Fruit fly (Drosophila melanogaster) whole organism, embryonic: Measurements from ENCODE around the gene dock.

Experiments
- BEAF-32 ChIP-seq: fragments of 200-800 bp; sonication (Bioruptor generic); optimal IDR thresholded peaks from 3 replicates; lab custom pipeline; 2017; ENCODE audit warnings: missing biosample characterization, missing genetic modification characterization, mild to moderate bottlenecking, moderate library complexity, missing genetic modification reagents
- CG11247 ChIP-seq: fragments of 200-800 bp; sonication (Bioruptor generic); IDR thresholded peaks from 2 replicates; pipeline ENCODE4 v1.3.6; 2022; ENCODE audit warnings: missing biosample characterization, missing genetic modification characterization
- CG12744 ChIP-seq: fragments of 200-800 bp; sonication (Bioruptor generic); optimal IDR thresholded peaks from 2 replicates; lab custom pipeline; 2016; ENCODE audit warnings: missing biosample characterization, missing genetic modification characterization
- CG13775 ChIP-seq: fragments of 200-800 bp; sonication (Bioruptor generic); optimal IDR thresholded peaks from 3 replicates; lab custom pipeline; 2017; ENCODE audit warnings: missing biosample characterization, mild to moderate bottlenecking, missing genetic modification characterization
- CG15479 ChIP-seq: fragments of 200-800 bp; sonication (Bioruptor generic); optimal IDR thresholded peaks from 3 replicates; lab custom pipeline; 2019; ENCODE audit warnings: missing biosample characterization, mild to moderate bottlenecking, missing genetic modification characterization, moderate library complexity
- CG17568 ChIP-seq: fragments of 200-800 bp; sonication (Bioruptor generic); optimal IDR thresholded peaks from 2 replicates; lab custom pipeline; 2018; ENCODE audit warnings: missing biosample characterization, mild to moderate bottlenecking, missing genetic modification characterization, moderate library complexity
- CG17612 ChIP-seq: fragments of 200-800 bp; sonication (Bioruptor generic); IDR thresholded peaks from 2 replicates; pipeline ENCODE4 v1.3.6; 2022; ENCODE audit warnings: missing biosample characterization, missing genetic modification characterization
- CG17912 ChIP-seq: fragments of 200-800 bp; sonication (Bioruptor generic); optimal IDR thresholded peaks from 2 replicates; lab custom pipeline; 2018; ENCODE audit warnings: missing biosample characterization, mild to moderate bottlenecking, missing genetic modification characterization
- CG18764 ChIP-seq: fragments of 200-800 bp; sonication (Bioruptor generic); optimal IDR thresholded peaks from 3 replicates; lab custom pipeline; 2016; ENCODE audit warnings: missing biosample characterization, missing genetic modification characterization
- CG2875 ChIP-seq: fragments of 200-800 bp; sonication (Bioruptor generic); optimal IDR thresholded peaks from 2 replicates; lab custom pipeline; 2017; ENCODE audit warnings: missing biosample characterization, mild to moderate bottlenecking, missing genetic modification characterization, missing genetic modification reagents
- CG30403 ChIP-seq: fragments of 200-800 bp; sonication (Bioruptor generic); optimal IDR thresholded peaks from 3 replicates; lab custom pipeline; 2016; ENCODE audit warnings: missing biosample characterization, missing genetic modification characterization
- CG30431 ChIP-seq: fragments of 200-800 bp; sonication (Bioruptor generic); optimal IDR thresholded peaks from 2 replicates; lab custom pipeline; 2017; ENCODE audit warnings: missing biosample characterization, missing genetic modification characterization
- CG31388 ChIP-seq: fragments of 200-800 bp; sonication (Bioruptor generic); optimal IDR thresholded peaks from 2 replicates; lab custom pipeline; 2016; ENCODE audit warnings: missing biosample characterization, missing genetic modification characterization
- CG33213 ChIP-seq: fragments of 200-800 bp; sonication (Bioruptor generic); optimal IDR thresholded peaks from 3 replicates; lab custom pipeline; 2016; ENCODE audit warnings: missing biosample characterization, missing genetic modification characterization
- CG3838 ChIP-seq: fragments of 200-800 bp; sonication (Bioruptor generic); optimal IDR thresholded peaks from 3 replicates; lab custom pipeline; 2016; ENCODE audit warnings: missing biosample characterization, missing genetic modification characterization
- CG3995 ChIP-seq: fragments of 200-800 bp; sonication (Bioruptor generic); optimal IDR thresholded peaks from 3 replicates; lab custom pipeline; 2016; ENCODE audit warnings: missing biosample characterization, missing genetic modification characterization
- CG4328 ChIP-seq: fragments of 200-800 bp; sonication (Bioruptor generic); optimal IDR thresholded peaks from 3 replicates; lab custom pipeline; 2017; ENCODE audit warnings: missing biosample characterization, missing genetic modification reagents, missing genetic modification characterization
- CTCF ChIP-seq: fragments of 200-800 bp; sonication (Bioruptor generic); optimal IDR thresholded peaks from 2 replicates; lab custom pipeline; 2017; ENCODE audit warnings: missing biosample characterization, mild to moderate bottlenecking, missing genetic modification characterization, moderate library complexity
- CoRest ChIP-seq: fragments of 200-800 bp; sonication (Bioruptor generic); optimal IDR thresholded peaks from 3 replicates; lab custom pipeline; 2018; ENCODE audit warnings: missing biosample characterization, mild to moderate bottlenecking, missing genetic modification characterization, moderate library complexity
- Dbx ChIP-seq: fragments of 200-800 bp; sonication (Bioruptor generic); IDR thresholded peaks from 3 replicates; pipeline ENCODE4 v1.3.6; 2022; ENCODE audit warnings: missing biosample characterization, missing genetic modification characterization
- Doc3 ChIP-seq: fragments of 200-800 bp; sonication (Bioruptor generic); IDR thresholded peaks from 3 replicates; pipeline ENCODE4 v1.3.6; 2022; ENCODE audit warnings: missing biosample characterization, missing genetic modification characterization; ENCODE audit not compliant: partially characterized antibody
- GATAe ChIP-seq: fragments of 200-800 bp; sonication (Bioruptor generic); conservative IDR thresholded peaks from 2 replicates; pipeline ENCODE4 v1.3.6; 2022; ENCODE audit warnings: missing biosample characterization, missing genetic modification characterization
- Gsc ChIP-seq: fragments of 200-800 bp; sonication (Bioruptor generic); IDR thresholded peaks from 2 replicates; pipeline ENCODE4 v1.3.6; 2022; ENCODE audit warnings: missing biosample characterization, missing genetic modification characterization
- HHEX ChIP-seq: fragments of 200-800 bp; sonication (Bioruptor generic); optimal IDR thresholded peaks from 3 replicates; lab custom pipeline; 2017; ENCODE audit warnings: missing biosample characterization, mild to moderate bottlenecking, missing genetic modification characterization, missing genetic modification reagents
- HLH3B ChIP-seq: fragments of 200-800 bp; sonication (Bioruptor generic); IDR thresholded peaks from 2 replicates; pipeline ENCODE4 v1.3.6; 2022; ENCODE audit warnings: missing biosample characterization, missing genetic modification characterization
- HLH4C ChIP-seq: fragments of 200-800 bp; sonication (Bioruptor generic); IDR thresholded peaks from 3 replicates; pipeline ENCODE4 v1.3.6; 2022; ENCODE audit warnings: missing biosample characterization, missing genetic modification characterization; ENCODE audit not compliant: partially characterized antibody
- HLHmδ ChIP-seq: fragments of 200-800 bp; sonication (Bioruptor generic); optimal IDR thresholded peaks from 2 replicates; lab custom pipeline; 2018; ENCODE audit warnings: missing biosample characterization, mild to moderate bottlenecking, missing genetic modification characterization, moderate library complexity
- Mes4 ChIP-seq: fragments of 200-800 bp; sonication (Bioruptor generic); optimal IDR thresholded peaks from 2 replicates; lab custom pipeline; 2016; ENCODE audit warnings: missing biosample characterization, missing genetic modification characterization
- Myb ChIP-seq: fragments of 200-800 bp; sonication (Bioruptor generic); optimal IDR thresholded peaks from 2 replicates; lab custom pipeline; 2016; ENCODE audit warnings: missing biosample characterization, missing genetic modification characterization
- Neu2 ChIP-seq: fragments of 200-800 bp; sonication (Bioruptor generic); optimal IDR thresholded peaks from 3 replicates; lab custom pipeline; 2016; ENCODE audit warnings: missing biosample characterization, missing genetic modification characterization, borderline replicate concordance
- al ChIP-seq: fragments of 200-800 bp; sonication (Bioruptor generic); IDR thresholded peaks from 2 replicates; pipeline ENCODE4 v1.3.6; 2022; ENCODE audit warnings: missing biosample characterization, missing genetic modification characterization
- bbx ChIP-seq: fragments of 200-800 bp; sonication (Bioruptor generic); IDR thresholded peaks from 2 replicates; pipeline ENCODE4 v1.3.6; 2022; ENCODE audit warnings: missing biosample characterization, missing genetic modification characterization; ENCODE audit not compliant: partially characterized antibody
- chm ChIP-seq: fragments of 200-800 bp; sonication (Bioruptor generic); IDR thresholded peaks from 2 replicates; pipeline ENCODE4 v1.3.6; 2022; ENCODE audit warnings: missing biosample characterization, missing genetic modification characterization
- corto ChIP-seq: fragments of 200-800 bp; sonication (Bioruptor generic); optimal IDR thresholded peaks from 2 replicates; lab custom pipeline; 2016; ENCODE audit warnings: missing biosample characterization, mild to moderate bottlenecking, missing genetic modification characterization, moderate library complexity
- dmrt99B ChIP-seq: fragments of 200-800 bp; sonication (Bioruptor generic); optimal IDR thresholded peaks from 2 replicates; lab custom pipeline; 2018; ENCODE audit warnings: missing biosample characterization, mild to moderate bottlenecking, missing genetic modification characterization, moderate library complexity
- dysf ChIP-seq: fragments of 200-800 bp; sonication (Bioruptor generic); IDR thresholded peaks from 3 replicates; pipeline ENCODE4 v1.3.6; 2022; ENCODE audit warnings: missing biosample characterization, missing genetic modification characterization
- eve ChIP-seq, 2 experiments: fragments of >200 bp; optimal IDR thresholded peaks; 2 replicates each; lab custom pipeline; 2017; ENCODE audit warnings: missing biosample characterization in 2 of 2, missing genetic modification characterization in 2 of 2
- grn ChIP-seq: fragments of 200-800 bp; sonication (Bioruptor generic); optimal IDR thresholded peaks from 3 replicates; lab custom pipeline; 2017; ENCODE audit warnings: missing biosample characterization, missing genetic modification characterization
- gsb ChIP-seq: fragments of 200-800 bp; sonication (Bioruptor generic); IDR thresholded peaks from 2 replicates; pipeline ENCODE4 v1.3.6; 2022; ENCODE audit warnings: missing biosample characterization, missing genetic modification characterization
- h ChIP-seq: fragments of >200 bp; optimal IDR thresholded peaks from 2 replicates; lab custom pipeline; 2017
- hbn ChIP-seq: fragments of 200-800 bp; sonication (Bioruptor generic); IDR thresholded peaks from 2 replicates; pipeline ENCODE4 v1.3.6; 2022; ENCODE audit warnings: missing biosample characterization, missing genetic modification characterization; ENCODE audit not compliant: partially characterized antibody
- kay ChIP-seq: fragments of 200-800 bp; sonication (Bioruptor generic); optimal IDR thresholded peaks from 2 replicates; lab custom pipeline; 2016; ENCODE audit warnings: missing biosample characterization, missing genetic modification characterization
- lola ChIP-seq, 3 experiments: fragments of >200 bp in 2 of 3; fragments of 200-800 bp in 1 of 3; sonication (Bioruptor generic) in 1 of 3; optimal IDR thresholded peaks; 2 replicates each; lab custom pipeline; 2017 to 2019; ENCODE audit warnings: missing biosample characterization in 3 of 3, missing genetic modification characterization in 3 of 3, mild to moderate bottlenecking in 1 of 3, moderate library complexity in 1 of 3
- pho ChIP-seq: fragments of 200-800 bp; sonication (Bioruptor generic); optimal IDR thresholded peaks from 2 replicates; lab custom pipeline; 2016; ENCODE audit warnings: missing biosample characterization, missing genetic modification characterization
- pnt ChIP-seq: fragments of 200-800 bp; sonication (Bioruptor generic); optimal IDR thresholded peaks from 3 replicates; lab custom pipeline; 2016; ENCODE audit warnings: missing biosample characterization, missing genetic modification characterization
- prd ChIP-seq, 3 experiments: fragments of >200 bp in 2 of 3; fragments of 200-800 bp in 1 of 3; sonication (Bioruptor generic) in 1 of 3; optimal IDR thresholded peaks in 2 of 3; IDR thresholded peaks in 1 of 3; 2 replicates in 2 of 3; 3 replicates in 1 of 3; pipeline versions ENCODE4 v1.3.6 to Lab custom; 2017 to 2022; ENCODE audit warnings: missing biosample characterization in 1 of 3, missing genetic modification characterization in 1 of 3
- salm ChIP-seq: fragments of 200-800 bp; sonication (Bioruptor generic); optimal IDR thresholded peaks from 2 replicates; lab custom pipeline; 2018; ENCODE audit warnings: missing biosample characterization, mild to moderate bottlenecking, missing genetic modification characterization
- sr ChIP-seq: fragments of 200-800 bp; sonication (Bioruptor generic); IDR thresholded peaks from 3 replicates; pipeline ENCODE4 v1.3.6; 2022; ENCODE audit warnings: missing biosample characterization, missing genetic modification characterization
- wek ChIP-seq: fragments of 200-800 bp; sonication (Bioruptor generic); optimal IDR thresholded peaks from 3 replicates; lab custom pipeline; 2018; ENCODE audit warnings: missing biosample characterization, mild to moderate bottlenecking, missing genetic modification characterization, moderate library complexity
- zf30C ChIP-seq: fragments of 200-800 bp; sonication (Bioruptor generic); optimal IDR thresholded peaks from 3 replicates; lab custom pipeline; 2018; ENCODE audit warnings: missing biosample characterization, mild to moderate bottlenecking, missing genetic modification characterization

Gene dock

dm6 chr2L:857897-858517 is 32.2 kb downstream of the dock start (continued):
- TF ChIP-seq zf30C (peak; percentile 40), wek (GFP tag; lab: Kevin White, UChicago) (no peak), grn (GFP tag; lab: Kevin White, UChicago) (peak; percentile 9), HLHmδ (no peak), CTCF (GFP tag; lab: Kevin White, UChicago) (no peak), CG15479 (no peak), CoRest (tag; lab: Kevin White, UChicago) (peak; percentile 54), prd (optimal IDR thresholded peaks at IDR 0.05; lab: Kevin White, UChicago) (no peak), prd (GFP tag; IDR thresholded peaks at IDR 0.05; lab: Robert Waterston, UW) (peak; percentile 60; the same call in 2 of the 3 replicates), CG30431 (GFP tag; lab: Kevin White, UChicago) (no peak), CG30403 (peak; percentile 64), Gsc (GFP tag; lab: Robert Waterston, UW) (no peak), chm (GFP tag; lab: Robert Waterston, UW) (no peak), CG17912 (GFP tag; lab: Kevin White, UChicago) (no peak), bbx (no peak), GATAe (GFP tag; lab: Robert Waterston, UW) (no peak; the same call in 1 of the 2 replicates), CG17568 (GFP tag; lab: Kevin White, UChicago) (no peak), CG33213 (GFP tag; lab: Kevin White, UChicago) (peak; percentile 4), CG31388 (GFP tag; lab: Kevin White, UChicago) (no peak), pho (peak; percentile 21), pnt (GFP tag; lab: Kevin White, UChicago) (peak; percentile 55), eve (GFP tag; optimal IDR thresholded peaks at IDR 0.05; lab: Kevin White, UChicago) (no peak), CG17612 (GFP tag; lab: Robert Waterston, UW) (no peak), corto (GFP tag; lab: Kevin White, UChicago) (no peak), Mes4 (GFP tag; lab: Kevin White, UChicago) (peak; percentile 21), CG13775 (GFP tag; lab: Kevin White, UChicago) (no peak), dmrt99B (tag; lab: Kevin White, UChicago) (peak; percentile 67), Doc3 (no peak), salm (tag; lab: Kevin White, UChicago) (peak; percentile 33), hbn (GFP tag; lab: Robert Waterston, UW) (no peak), CG4328 (GFP tag; lab: Kevin White, UChicago) (no peak), Myb (peak; percentile 11), kay (GFP tag; lab: Kevin White, UChicago) (peak; percentile 13), CG12744 (GFP tag; lab: Kevin White, UChicago) (no peak), lola (GFP tag; optimal IDR thresholded peaks at IDR 0.05; lab: Kevin White, UChicago) (peak in 1 of 3 experiments; percentile 7), CG3838 (GFP tag; lab: Kevin White, UChicago) (no peak), CG18764 (GFP tag; lab: Kevin White, UChicago) (no peak), al (GFP tag; lab: Robert Waterston, UW) (no peak), h (lab: Kevin White, UChicago) (no peak), HLH3B (GFP tag; lab: Robert Waterston, UW) (peak; percentile 73), Neu2 (GFP tag; lab: Kevin White, UChicago) (no peak), BEAF-32 (GFP tag; lab: Kevin White, UChicago) (no peak), Dbx (GFP tag; lab: Robert Waterston, UW) (no peak), sr (GFP tag; lab: Robert Waterston, UW) (no peak), CG2875 (GFP tag; lab: Kevin White, UChicago) (peak; percentile 25), HLH4C (no peak), HHEX (GFP tag; lab: Kevin White, UChicago) (peak; percentile 30), gsb (GFP tag; lab: Robert Waterston, UW) (no peak), CG11247 (GFP tag; lab: Robert Waterston, UW) (0 out of 2 replicates have a peak, but pooled peaks have one; percentile 26), dysf (peak; percentile 71), CG3995 (no peak)
